Worm (Caenorhabditis elegans): ENCODE data around the gene C05D9.4.

- no peak for TF ChIP-seq nhr-11 (tag; optimal IDR thresholded peaks at IDR 0.05)
- TF ChIP-seq Y22D7AL.16 (tag; optimal IDR thresholded peaks at IDR 0.05) = no peak
- TF ChIP-seq sox-4 (tag; optimal IDR thresholded peaks at IDR 0.05) = no peak
- no peak for TF ChIP-seq elt-2 (tag; optimal IDR thresholded peaks at IDR 0.05)
- TF ChIP-seq pha-4 (tag; optimal IDR thresholded peaks at IDR 0.05) = no peak
- no peak for TF ChIP-seq tbx-2 (tag; optimal IDR thresholded peaks at IDR 0.05)
- no peak for TF ChIP-seq che-1 (tag; optimal IDR thresholded peaks at IDR 0.05)
- TF ChIP-seq tbx-7 (tag; optimal IDR thresholded peaks at IDR 0.05) = no peak
- TF ChIP-seq zip-5 (tag; optimal IDR thresholded peaks at IDR 0.05) = no peak
- TF ChIP-seq madf-2 (tag; optimal IDR thresholded peaks at IDR 0.05) = no peak
- TF ChIP-seq dmd-4 (tag; optimal IDR thresholded peaks at IDR 0.05; ENCODE audit: borderline replicate concordance) = no peak
Observed at ce11 chrX:1086406-1086897, 21.4 kb upstream of the C05D9.4 start.

All from whole organism, late embryonic.